Fruit fly (Drosophila melanogaster): Measurements from ENCODE around the gene sima.

DNA sequence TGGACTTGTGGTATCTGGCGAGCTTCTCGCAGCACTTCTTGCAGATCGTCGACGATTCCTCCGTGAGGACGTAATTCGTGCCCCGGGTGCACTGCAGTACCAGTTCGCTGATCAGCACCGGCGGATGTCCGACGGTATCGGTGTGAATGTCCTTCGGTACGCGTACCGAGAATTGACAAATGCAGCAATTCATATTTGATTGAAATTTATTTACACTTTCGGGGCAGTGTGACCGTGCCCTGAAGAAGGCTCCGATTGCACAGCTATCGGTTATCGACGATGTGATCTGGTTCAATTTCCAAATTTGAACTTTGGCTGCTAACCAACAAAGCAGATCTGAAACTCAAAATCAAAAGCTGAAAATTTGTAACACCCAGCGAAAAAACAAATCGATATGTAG lies 21.5 kb upstream of the sima start, which contains the start of gene ZIPIC:
- no peak for TF ChIP-seq usp (GFP tag; optimal IDR thresholded peaks at IDR 0.05)
- no peak for TF ChIP-seq Mio (GFP tag; optimal IDR thresholded peaks at IDR 0.05)
- TF ChIP-seq Hnf4 (GFP tag; optimal IDR thresholded peaks at IDR 0.05): no peak
- no peak for TF ChIP-seq Jra (GFP tag; optimal IDR thresholded peaks at IDR 0.05)
- no peak for TF ChIP-seq pan (optimal IDR thresholded peaks at IDR 0.05)
- TF ChIP-seq lola (GFP tag; optimal IDR thresholded peaks at IDR 0.05): no peak
- TF ChIP-seq h (GFP tag; optimal IDR thresholded peaks at IDR 0.05): no peak
- no peak for TF ChIP-seq Dfd (GFP tag; optimal IDR thresholded peaks at IDR 0.05)
- TF ChIP-seq foxo (GFP tag; optimal IDR thresholded peaks at IDR 0.05): no peak
- no peak for TF ChIP-seq fru (GFP tag; optimal IDR thresholded peaks at IDR 0.05)
- TF ChIP-seq OdsH (GFP tag; optimal IDR thresholded peaks at IDR 0.05): no peak
- TF ChIP-seq Hr78 (GFP tag; optimal IDR thresholded peaks at IDR 0.05): no peak
- no peak for TF ChIP-seq sv (GFP tag; optimal IDR thresholded peaks at IDR 0.05)
